Worm (Caenorhabditis elegans) whole organism, L4/young adult: ENCODE results near the gene C50B6.3.

Experiments
- W03F9.2 ChIP-seq: fragments of 150-350 bp; optimal IDR thresholded peaks from 2 replicates; lab custom pipeline; 2014; ENCODE audit warnings: missing biosample characterization, missing genetic modification characterization
- dao-5 ChIP-seq: sonication (generic microtip); optimal IDR thresholded peaks from 2 replicates; lab custom pipeline; 2016; ENCODE audit warnings: missing genotype, missing genetic modification characterization, moderate library complexity, missing compliant biosample characterization
- him-1 ChIP-seq: sonication (generic microtip); optimal IDR thresholded peaks from 2 replicates; lab custom pipeline; 2016; ENCODE audit warnings: missing genotype, missing genetic modification reagents, missing genetic modification characterization, missing compliant biosample characterization

DNA sequence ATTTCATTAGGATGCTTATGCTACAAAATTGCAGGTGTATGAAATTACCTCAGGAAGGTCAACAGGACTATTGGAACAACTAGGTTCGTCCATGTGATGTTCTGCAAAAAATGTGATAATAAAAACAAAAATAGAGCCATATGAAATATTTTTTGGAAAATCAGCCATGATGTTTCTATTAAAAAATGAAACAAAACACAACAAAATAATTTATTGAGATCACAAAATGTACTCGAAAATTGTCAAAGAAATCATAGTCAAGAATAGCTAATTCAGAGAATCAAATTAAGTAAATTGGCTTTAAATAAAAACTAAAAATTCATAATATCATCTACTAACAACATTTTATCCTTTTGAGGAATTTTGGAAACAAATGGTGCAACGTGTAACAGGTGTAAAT lies 17.5 kb downstream of the C50B6.3 start, which contains the start of gene nhr-129:
- no peak for TF ChIP-seq him-1 (tag; lab: Kevin White, UChicago)
- no peak for TF ChIP-seq dao-5 (tag; lab: Kevin White, UChicago)
- TF ChIP-seq W03F9.2 (tag; lab: Kevin White, UChicago): no peak
